Worm (Caenorhabditis elegans): ENCODE data around the gene ndub-2.

DNA sequence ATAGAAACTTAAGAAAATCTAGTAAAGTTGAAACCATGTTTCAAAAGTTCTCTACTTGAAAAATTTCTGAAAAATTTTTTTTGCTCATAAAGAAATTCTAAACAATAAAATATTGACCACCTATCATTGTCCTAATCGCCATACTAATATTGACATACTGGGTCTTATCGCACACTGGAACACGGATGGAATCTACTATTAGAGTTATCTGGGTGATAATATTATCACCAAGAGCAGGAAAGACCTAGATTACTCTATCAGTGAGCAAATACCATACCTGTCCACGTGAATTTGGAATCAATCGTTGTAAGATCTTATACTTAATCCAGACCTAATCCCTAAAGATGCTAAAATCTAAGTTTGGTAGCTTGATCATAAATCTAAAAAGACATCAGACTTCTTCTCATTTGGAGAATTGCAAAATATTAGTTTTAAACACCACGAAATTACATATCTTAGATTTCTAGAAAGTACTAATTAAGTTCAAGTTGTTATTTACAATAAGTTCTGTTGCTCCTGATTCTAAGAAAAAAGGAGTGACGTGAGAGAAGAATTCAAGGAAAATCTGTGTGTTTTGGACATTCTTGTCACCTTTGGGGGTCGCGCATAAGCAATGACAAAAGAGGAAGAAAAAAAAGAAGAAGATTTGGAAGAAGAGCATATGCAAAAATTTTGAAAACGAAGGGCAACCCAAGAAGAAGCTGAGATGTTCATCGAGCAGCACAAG lies 14.0 kb downstream of the ndub-2 start:
- TF ChIP-seq nhr-77 (tag; optimal IDR thresholded peaks at IDR 0.05) = no peak
- TF ChIP-seq ceh-8 (GFP tag; optimal IDR thresholded peaks at IDR 0.05) = no peak
- no peak for TF ChIP-seq fos-1 (tag; optimal IDR thresholded peaks at IDR 0.05)
- no peak for TF ChIP-seq Y116A8C.19 (tag; optimal IDR thresholded peaks at IDR 0.05; ENCODE audit: borderline replicate concordance)

Data from whole organism, L1 larva.